Worm (Caenorhabditis elegans) whole organism, L2 larva: ENCODE results near the gene srw-109.

Source experiments
- C34F6.9 ChIP-seq: fragments of 150-350 bp; optimal IDR thresholded peaks from 2 replicates; lab custom pipeline; 2014; ENCODE audit warnings: missing biosample characterization, missing genetic modification characterization
- F13H6.1 ChIP-seq: sonication (generic microtip); optimal IDR thresholded peaks from 2 replicates; lab custom pipeline; 2016; ENCODE audit warnings: missing genetic modification characterization, missing compliant biosample characterization
- R02D3.7 ChIP-seq: fragments of 150-350 bp; optimal IDR thresholded peaks from 2 replicates; lab custom pipeline; 2014; ENCODE audit warnings: missing biosample characterization, missing genetic modification characterization
- ZK546.5 ChIP-seq: sonication (generic microtip); optimal IDR thresholded peaks from 2 replicates; lab custom pipeline; 2017; ENCODE audit warnings: missing biosample characterization, missing genetic modification characterization
- aly-2 ChIP-seq: fragments of 150-350 bp; optimal IDR thresholded peaks from 2 replicates; lab custom pipeline; 2014; ENCODE audit warnings: missing biosample characterization, missing genetic modification characterization
- blmp-1 ChIP-seq: sonication (generic microtip); optimal IDR thresholded peaks from 2 replicates; lab custom pipeline; 2017; ENCODE audit warnings: missing genetic modification characterization, mild to moderate bottlenecking, missing compliant biosample characterization, antibody characterized with exemption, moderate library complexity; ENCODE audit not compliant: insufficient read depth
- ceh-16 ChIP-seq: fragments of 150-350 bp; optimal IDR thresholded peaks from 2 replicates; lab custom pipeline; 2014; ENCODE audit warnings: missing biosample characterization, missing genetic modification characterization
- ceh-82 ChIP-seq: fragments of 150-350 bp; optimal IDR thresholded peaks from 2 replicates; lab custom pipeline; 2014; ENCODE audit warnings: missing biosample characterization, missing genetic modification characterization
- crh-2 ChIP-seq: sonication (generic microtip); optimal IDR thresholded peaks from 2 replicates; lab custom pipeline; 2017; ENCODE audit warnings: missing biosample characterization, missing genetic modification characterization
- dmd-4 ChIP-seq: sonication (generic microtip); optimal IDR thresholded peaks from 2 replicates; lab custom pipeline; 2017; ENCODE audit warnings: missing biosample characterization, missing genetic modification characterization
- egl-27 ChIP-seq: sonication (generic microtip); optimal IDR thresholded peaks from 3 replicates; lab custom pipeline; 2017; ENCODE audit warnings: missing biosample characterization, missing genetic modification reagents, missing genetic modification characterization
- elt-1 ChIP-seq: fragments of 150-350 bp; optimal IDR thresholded peaks from 2 replicates; lab custom pipeline; 2014; ENCODE audit warnings: missing biosample characterization, missing genetic modification characterization
- elt-3 ChIP-seq: sonication (generic microtip); optimal IDR thresholded peaks from 2 replicates; lab custom pipeline; 2017; ENCODE audit warnings: missing biosample characterization, missing genetic modification characterization
- fos-1 ChIP-seq: fragments of 150-350 bp; optimal IDR thresholded peaks from 2 replicates; lab custom pipeline; 2014; ENCODE audit warnings: missing biosample characterization, missing genetic modification characterization
- gmeb-1 ChIP-seq: fragments of 150-350 bp; optimal IDR thresholded peaks from 2 replicates; lab custom pipeline; 2014; ENCODE audit warnings: missing biosample characterization, missing genetic modification characterization
- lin-13 ChIP-seq: fragments of 150-350 bp; optimal IDR thresholded peaks from 2 replicates; lab custom pipeline; 2014; ENCODE audit warnings: missing biosample characterization, missing genetic modification reagents, missing genetic modification characterization
- mbf-1 ChIP-seq: sonication (generic microtip); optimal IDR thresholded peaks from 2 replicates; lab custom pipeline; 2017; ENCODE audit warnings: missing biosample characterization, missing genetic modification characterization
- mdl-1 ChIP-seq, 2 experiments: fragments of 150-350 bp in 1 of 2; sonication (generic microtip) in 1 of 2; optimal IDR thresholded peaks; 2 replicates each; lab custom pipeline; 2017; ENCODE audit warnings: missing biosample characterization in 2 of 2, missing genetic modification characterization in 2 of 2
- nhr-10 ChIP-seq: sonication (generic microtip); optimal IDR thresholded peaks from 2 replicates; lab custom pipeline; 2017; ENCODE audit warnings: missing biosample characterization, missing genetic modification characterization
- nhr-11 ChIP-seq: fragments of 150-350 bp; optimal IDR thresholded peaks from 2 replicates; lab custom pipeline; 2014; ENCODE audit warnings: missing biosample characterization, missing genetic modification characterization
- nhr-129 ChIP-seq: fragments of 150-350 bp; optimal IDR thresholded peaks from 2 replicates; lab custom pipeline; 2014; ENCODE audit warnings: missing biosample characterization, missing genetic modification characterization
- nhr-21 ChIP-seq: fragments of 150-350 bp; optimal IDR thresholded peaks from 2 replicates; lab custom pipeline; 2014; ENCODE audit warnings: missing biosample characterization, missing genetic modification characterization
- nhr-23 ChIP-seq: fragments of 150-350 bp; optimal IDR thresholded peaks from 2 replicates; lab custom pipeline; 2014; ENCODE audit warnings: missing biosample characterization, missing genetic modification reagents, missing genetic modification characterization
- nhr-237 ChIP-seq: fragments of 150-350 bp; optimal IDR thresholded peaks from 2 replicates; lab custom pipeline; 2014; ENCODE audit warnings: missing biosample characterization, missing genetic modification characterization
- nhr-6 ChIP-seq: fragments of 150-350 bp; optimal IDR thresholded peaks from 2 replicates; lab custom pipeline; 2014; ENCODE audit warnings: missing biosample characterization, missing genetic modification characterization
- nhr-77 ChIP-seq: fragments of 150-350 bp; optimal IDR thresholded peaks from 2 replicates; lab custom pipeline; 2014; ENCODE audit warnings: missing biosample characterization, missing genetic modification characterization
- skn-1 ChIP-seq: sonication (generic microtip); optimal IDR thresholded peaks from 2 replicates; lab custom pipeline; 2017; ENCODE audit warnings: missing biosample characterization, missing genetic modification characterization
- sma-3 ChIP-seq: sonication (generic microtip); optimal IDR thresholded peaks from 2 replicates; lab custom pipeline; 2016; ENCODE audit warnings: missing genetic modification reagents, missing genetic modification characterization, missing compliant biosample characterization
- sma-9 ChIP-seq, 2 experiments: fragments of 150-350 bp in 1 of 2; sonication (generic microtip) in 1 of 2; optimal IDR thresholded peaks; 2 replicates each; lab custom pipeline; 2014 to 2016; ENCODE audit warnings: missing genetic modification characterization in 2 of 2, mild to moderate bottlenecking in 1 of 2, missing biosample characterization in 1 of 2, missing compliant biosample characterization in 1 of 2, missing genetic modification reagents in 1 of 2, moderate library complexity in 1 of 2
- snpc-4 ChIP-seq: fragments of 150-350 bp; optimal IDR thresholded peaks from 2 replicates; lab custom pipeline; 2014; ENCODE audit warnings: missing biosample characterization, missing genetic modification characterization
- unc-55 ChIP-seq: fragments of 150-350 bp; sonication (generic microtip); optimal IDR thresholded peaks from 3 replicates; lab custom pipeline; 2014; ENCODE audit warnings: missing biosample characterization, missing genetic modification reagents, missing genetic modification characterization
- unc-62 ChIP-seq: fragments of 150-350 bp; optimal IDR thresholded peaks from 2 replicates; lab custom pipeline; 2014; ENCODE audit warnings: missing biosample characterization, missing genetic modification reagents, missing genetic modification characterization
- zag-1 ChIP-seq: fragments of 150-350 bp; optimal IDR thresholded peaks from 2 replicates; lab custom pipeline; 2014; ENCODE audit warnings: missing biosample characterization, missing genetic modification characterization
- ztf-1 ChIP-seq: fragments of 200-800 bp; sonication (Bioruptor generic); conservative IDR thresholded peaks from 2 replicates; pipeline ENCODE4 v1.3.6; 2022; ENCODE audit warnings: missing genetic modification characterization, missing compliant biosample characterization
- ztf-11 ChIP-seq: sonication (generic microtip); optimal IDR thresholded peaks from 2 replicates; lab custom pipeline; 2017; ENCODE audit warnings: missing biosample characterization, missing genetic modification characterization
- ztf-4 ChIP-seq: fragments of 150-350 bp; optimal IDR thresholded peaks from 2 replicates; lab custom pipeline; 2014; ENCODE audit warnings: missing biosample characterization, missing genetic modification characterization

The srw-109 gene

DNA sequence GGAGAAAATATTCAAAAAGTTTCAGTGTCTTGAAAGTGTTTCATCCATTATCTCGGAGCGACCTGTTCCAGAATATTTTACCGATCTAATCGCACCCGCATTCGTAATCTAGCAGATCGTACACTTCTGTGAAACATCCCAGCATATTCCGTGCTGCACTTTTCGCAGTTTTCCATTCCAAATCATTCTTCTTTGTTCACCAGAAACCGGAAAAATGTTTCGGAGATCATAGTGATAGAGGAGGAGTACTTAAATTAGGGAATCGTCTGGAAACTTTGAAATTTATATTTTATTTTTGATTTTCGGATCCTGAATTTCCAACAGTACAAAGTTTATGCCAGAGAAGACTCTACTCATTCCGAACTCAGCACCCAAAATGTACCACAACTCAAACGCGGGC is 23.3 kb downstream of the srw-109 start, which contains the start of gene K06H6.2:
Gene K06H6.2 (plus strand): TSS at position 301 of the 400 bp plus-strand sequence.
- no peak for TF ChIP-seq elt-1 (tag; lab: Kevin White, UChicago)
- TF ChIP-seq nhr-77 = no peak
- no peak for TF ChIP-seq ceh-16
- TF ChIP-seq mdl-1 (tag; optimal IDR thresholded peaks at IDR 0.05; lab: Kevin White, UChicago) = no peak
- TF ChIP-seq nhr-237 (tag; lab: Kevin White, UChicago) = no peak
- TF ChIP-seq ztf-4 (tag; lab: Kevin White, UChicago) = no peak
- no peak for TF ChIP-seq ceh-82
- TF ChIP-seq skn-1 = no peak

DNA sequence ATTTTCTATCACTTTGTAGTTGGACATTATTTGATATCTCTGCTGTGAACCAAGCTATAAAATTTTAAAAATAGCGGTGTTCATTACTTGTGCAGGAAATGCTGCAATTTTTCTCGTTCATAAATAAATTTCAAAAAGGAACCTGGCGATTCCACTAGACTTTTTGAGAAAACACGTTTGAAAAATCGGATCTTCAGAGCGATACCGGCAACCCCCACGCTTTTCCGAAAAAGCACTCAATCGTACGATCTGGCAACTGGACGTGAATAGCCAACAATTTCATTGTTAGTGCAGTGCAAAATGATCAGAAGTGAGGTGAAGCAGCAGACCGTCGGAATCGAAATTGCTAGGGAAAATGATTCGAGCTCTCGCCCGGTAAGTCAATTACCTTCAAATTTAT is 27.1 kb downstream of the srw-109 start, which contains the start of gene nstp-7:
Gene nstp-7 (plus strand): TSS at position 301 of the 400 bp plus-strand sequence.
- TF ChIP-seq elt-3 = no peak
- TF ChIP-seq fos-1 = no peak
- no peak for TF ChIP-seq ztf-11
- no peak for TF ChIP-seq nhr-23 (tag; lab: Kevin White, UChicago)
- no peak for TF ChIP-seq sma-3
- no peak for TF ChIP-seq dmd-4
- no peak for TF ChIP-seq ztf-1 (GFP tag; lab: Robert Waterston, UW)
- TF ChIP-seq nhr-77 = no peak
- no peak for TF ChIP-seq zag-1 (tag; lab: Kevin White, UChicago)
- TF ChIP-seq mdl-1 (tag; optimal IDR thresholded peaks at IDR 0.05; lab: Kevin White, UChicago) = no peak
- no peak for TF ChIP-seq R02D3.7

DNA sequence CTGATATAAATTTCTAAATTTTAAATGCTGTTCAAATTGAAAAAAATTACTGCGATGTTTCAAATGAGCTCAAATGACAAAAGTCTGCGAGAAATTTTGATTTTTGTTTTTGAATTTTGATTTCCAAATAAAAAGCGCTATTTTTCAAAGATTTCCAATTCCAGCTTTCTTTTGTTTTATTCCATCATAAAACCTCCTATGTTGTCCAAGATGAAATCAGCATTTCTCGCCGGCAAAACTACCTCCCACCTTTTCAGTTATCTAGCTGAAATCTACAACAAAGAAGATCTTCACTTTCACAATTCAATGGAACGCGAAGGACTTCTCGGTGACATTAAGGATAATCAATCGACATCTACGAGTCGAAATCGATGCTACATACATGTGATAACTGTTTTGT is 29.8 kb downstream of the srw-109 start, which contains the start of gene K06H6.4:
Gene K06H6.4 (plus strand): TSS at position 301 of the 400 bp plus-strand sequence.
- TF ChIP-seq egl-27 (tag; lab: Kevin White, UChicago) = no peak
- TF ChIP-seq blmp-1 = no peak
- TF ChIP-seq fos-1 = no peak
- no peak for TF ChIP-seq sma-3
- no peak for TF ChIP-seq lin-13 (GFP tag; lab: Kevin White, UChicago)
- no peak for TF ChIP-seq nhr-21
- no peak for TF ChIP-seq skn-1
- TF ChIP-seq unc-62 (GFP tag; lab: Kevin White, UChicago) = no peak
- no peak for TF ChIP-seq ZK546.5 (tag; lab: Kevin White, UChicago)
- TF ChIP-seq gmeb-1 (tag; lab: Kevin White, UChicago) = no peak
- no peak for TF ChIP-seq nhr-6 (tag; lab: Kevin White, UChicago)
- no peak for TF ChIP-seq mdl-1 (tag; optimal IDR thresholded peaks at IDR 0.05; lab: Kevin White, UChicago)
- TF ChIP-seq ztf-4 (tag; lab: Kevin White, UChicago) = no peak
- no peak for TF ChIP-seq nhr-129 (tag; lab: Kevin White, UChicago)
- no peak for TF ChIP-seq nhr-10 (tag; lab: Kevin White, UChicago)
- no peak for TF ChIP-seq F13H6.1
- no peak for TF ChIP-seq nhr-77

DNA sequence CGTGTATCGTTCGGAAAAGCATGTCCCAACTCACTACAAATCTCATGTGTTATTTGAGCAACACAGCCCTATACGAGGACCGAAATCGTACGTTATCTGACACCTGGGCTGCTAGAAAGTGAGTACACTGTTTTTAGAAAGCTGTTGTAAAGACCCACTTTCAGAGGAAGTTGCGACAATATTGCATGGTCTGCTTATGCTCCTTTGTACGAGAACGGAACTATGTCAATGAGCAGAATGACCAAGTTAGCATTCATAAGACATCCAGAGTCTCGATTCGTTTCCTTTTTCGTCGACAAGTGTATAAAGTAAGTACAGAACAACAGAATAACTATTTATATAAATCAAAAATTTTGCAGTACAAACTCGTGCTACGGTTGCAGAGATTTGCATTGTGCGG is 31.8 kb downstream of the srw-109 start:
- no peak for TF ChIP-seq crh-2 (tag; lab: Kevin White, UChicago)

DNA sequence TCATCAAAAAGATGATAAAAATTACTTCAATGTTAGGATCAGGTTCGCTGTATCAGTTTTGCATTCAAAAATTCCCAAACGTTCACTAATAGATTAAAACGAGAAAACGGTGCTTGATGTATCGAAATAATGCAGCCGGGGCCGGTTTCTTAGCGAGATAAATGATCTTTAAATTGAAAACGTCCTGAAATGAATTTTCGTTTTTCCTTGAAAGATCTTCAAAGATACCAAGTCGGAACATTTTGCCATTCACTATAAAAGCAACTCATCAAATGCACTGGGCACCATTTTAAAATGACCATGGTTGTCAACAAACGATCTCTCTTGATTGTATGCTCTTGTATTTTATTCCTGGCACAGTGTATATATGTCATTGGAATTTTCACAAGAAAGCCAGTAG is 32.7 kb downstream of the srw-109 start, which contains the start of gene K06H6.5:
Gene K06H6.5 (plus strand): TSS at position 301 of the 400 bp plus-strand sequence.
- TF ChIP-seq nhr-6 (tag; lab: Kevin White, UChicago) (no peak), nhr-23 (tag; lab: Kevin White, UChicago) (no peak), C34F6.9 (no peak), ztf-11 (no peak), fos-1 (no peak), ZK546.5 (tag; lab: Kevin White, UChicago) (no peak), nhr-11 (tag; lab: Kevin White, UChicago) (no peak), sma-9 (GFP tag; optimal IDR thresholded peaks at IDR 0.05; lab: Kevin White, UChicago) (no peak), sma-9 (tag; optimal IDR thresholded peaks at IDR 0.05; lab: Kevin White, UChicago) (no peak), nhr-21 (no peak), ceh-16 (no peak), nhr-10 (tag; lab: Kevin White, UChicago) (no peak), mbf-1 (tag; lab: Kevin White, UChicago) (no peak), ceh-82 (no peak), skn-1 (no peak), zag-1 (tag; lab: Kevin White, UChicago) (no peak), ztf-4 (tag; lab: Kevin White, UChicago) (no peak), F13H6.1 (no peak)

DNA sequence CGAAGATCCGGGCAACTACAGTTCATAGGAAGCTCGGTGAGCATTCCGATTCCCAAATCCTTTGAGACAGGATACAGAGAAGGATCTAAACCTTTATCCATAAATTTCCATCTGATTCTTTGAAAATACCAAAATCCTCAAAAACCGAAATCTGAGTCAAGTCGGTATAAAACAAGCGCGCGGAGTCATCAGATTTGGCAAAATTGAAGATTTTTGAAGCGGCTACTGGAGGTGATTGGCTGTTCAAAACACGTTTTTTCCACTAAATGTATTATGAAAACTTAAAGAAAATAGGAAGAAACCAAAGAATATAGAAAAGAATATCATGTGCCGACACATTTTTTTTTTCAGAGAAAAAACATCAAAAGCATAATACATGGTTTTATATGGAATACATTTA is 34.1 kb downstream of the srw-109 start, which contains the start of gene C14C6.13:
Gene C14C6.13 (minus strand): TSS at position 101 of the 400 bp plus-strand sequence.
- TF ChIP-seq zag-1 (tag; lab: Kevin White, UChicago) = no peak
- no peak for TF ChIP-seq unc-55 (GFP tag; lab: Kevin White, UChicago)
- TF ChIP-seq crh-2 (tag; lab: Kevin White, UChicago) = no peak
- no peak for TF ChIP-seq aly-2 (tag; lab: Kevin White, UChicago)
- TF ChIP-seq lin-13 (GFP tag; lab: Kevin White, UChicago) = no peak
- no peak for TF ChIP-seq nhr-6 (tag; lab: Kevin White, UChicago)
- no peak for TF ChIP-seq egl-27 (tag; lab: Kevin White, UChicago)
- no peak for TF ChIP-seq R02D3.7
- TF ChIP-seq mbf-1 (tag; lab: Kevin White, UChicago) = no peak
- no peak for TF ChIP-seq blmp-1
- TF ChIP-seq nhr-23 (tag; lab: Kevin White, UChicago) = no peak
- TF ChIP-seq snpc-4 (tag; lab: Kevin White, UChicago) = no peak
- TF ChIP-seq fos-1 = no peak
- TF ChIP-seq, all 48 proteins: peak for 0
